Worm (Caenorhabditis elegans): ENCODE data around the gene acp-5.
A peak's percentile ranks its signal among the peaks of the same experiment; 100 is the strongest.

DNA sequence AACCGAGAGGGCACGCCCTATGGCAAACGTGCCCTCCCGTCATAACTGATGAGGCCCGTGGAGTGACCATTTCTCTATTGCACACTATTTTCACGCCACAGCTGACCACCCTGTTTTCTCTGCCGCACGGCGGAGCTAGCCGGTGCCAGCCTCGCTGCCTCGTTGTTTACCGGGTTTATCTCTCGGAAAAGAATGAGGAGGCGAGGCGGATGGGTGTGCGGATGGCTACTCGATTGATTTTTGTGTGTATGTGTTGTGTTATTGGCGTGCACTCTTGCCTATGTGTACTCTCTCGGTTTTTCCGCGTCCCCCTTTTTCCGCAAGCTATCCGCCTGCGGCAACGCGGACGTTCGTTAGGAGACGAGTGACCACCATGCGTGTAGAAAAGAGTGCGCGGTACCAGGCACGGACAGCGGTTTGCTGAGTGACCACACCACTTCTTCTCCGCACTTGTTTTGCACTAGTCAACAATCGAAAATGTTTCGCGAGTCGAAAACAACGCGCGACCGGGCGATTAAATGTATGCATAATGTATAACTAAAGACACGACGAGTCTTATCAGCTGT lies 17.2 kb upstream of the acp-5 start:
- TF ChIP-seq T22C8.4 (GFP tag; IDR thresholded peaks at IDR 0.05) = peak; percentile 55; the same call in 1 of the 2 replicates
- TF ChIP-seq flt-1 (GFP tag; IDR thresholded peaks at IDR 0.05) = peak; percentile 85
- peak; percentile 73 for TF ChIP-seq ztf-23 (GFP tag; IDR thresholded peaks at IDR 0.05)
- peak; percentile 99 for TF ChIP-seq cog-1 (tag; optimal IDR thresholded peaks at IDR 0.05)
- TF ChIP-seq tab-1 (GFP tag; IDR thresholded peaks at IDR 0.05) = 0 out of 2 replicates have a peak, but pooled peaks have one; percentile 24
- 0 out of 2 replicates have a peak, but pooled peaks have one; percentile 41 for TF ChIP-seq klf-2 (GFP tag; conservative IDR thresholded peaks at IDR 0.05)
- TF ChIP-seq ref-1 (GFP tag; conservative IDR thresholded peaks at IDR 0.05) = no peak
- TF ChIP-seq med-1 (GFP tag; optimal IDR thresholded peaks at IDR 0.05; ENCODE audit: insufficient read depth) = peak; percentile 26
- TF ChIP-seq ztf-29 (GFP tag; IDR thresholded peaks at IDR 0.05) = peak; percentile 12
